Worm (Caenorhabditis elegans) whole organism, L1 larva: ENCODE data around the gene C16A3.2.

Experiments used
- C04F5.9 ChIP-seq: sonication (generic microtip); optimal IDR thresholded peaks from 2 replicates; lab custom pipeline; 2016; ENCODE audit warnings: missing genetic modification characterization, missing compliant biosample characterization
- C34B4.2 ChIP-seq: sonication (generic microtip); optimal IDR thresholded peaks from 2 replicates; lab custom pipeline; 2017; ENCODE audit warnings: mild to moderate bottlenecking, missing genetic modification characterization, missing compliant biosample characterization
- F16B12.6 ChIP-seq: fragments of 150-350 bp; optimal IDR thresholded peaks from 2 replicates; lab custom pipeline; 2014; ENCODE audit warnings: missing biosample characterization, missing genetic modification characterization
- aha-1 ChIP-seq: fragments of 150-350 bp; optimal IDR thresholded peaks from 2 replicates; lab custom pipeline; 2014; ENCODE audit warnings: missing biosample characterization, missing genetic modification characterization
- alr-1 ChIP-seq: fragments of 200-800 bp; sonication (Bioruptor generic); optimal IDR thresholded peaks from 2 replicates; lab custom pipeline; 2018; ENCODE audit warnings: borderline replicate concordance, mild to moderate bottlenecking, missing genetic modification characterization, missing compliant biosample characterization
- aly-2 ChIP-seq: fragments of 150-350 bp; optimal IDR thresholded peaks from 2 replicates; lab custom pipeline; 2014; ENCODE audit warnings: missing biosample characterization, missing genetic modification characterization
- ama-1 ChIP-seq: fragments of 150-350 bp; optimal IDR thresholded peaks from 2 replicates; lab custom pipeline; 2014
- ceh-63 ChIP-seq: fragments of 200-800 bp; sonication (Bioruptor generic); optimal IDR thresholded peaks from 2 replicates; lab custom pipeline; 2018; ENCODE audit warnings: mild to moderate bottlenecking, missing genetic modification characterization, missing compliant biosample characterization
- ceh-8 ChIP-seq: fragments of 200-800 bp; sonication (Bioruptor generic); optimal IDR thresholded peaks from 2 replicates; lab custom pipeline; 2018; ENCODE audit warnings: mild to moderate bottlenecking, missing genetic modification characterization, moderate library complexity, missing compliant biosample characterization
- ceh-82 ChIP-seq, 3 experiments: fragments of 150-350 bp in 1 of 3; sonication (generic microtip) in 2 of 3; optimal IDR thresholded peaks; 2 replicates each; lab custom pipeline; 2014 to 2017; ENCODE audit warnings: missing biosample characterization in 3 of 3, missing genetic modification characterization in 3 of 3
- ceh-88 ChIP-seq: fragments of 200-800 bp; sonication (Bioruptor generic); IDR thresholded peaks from 2 replicates; pipeline ENCODE4 v1.3.6; 2022; ENCODE audit warnings: missing genetic modification characterization, missing compliant biosample characterization
- ces-1 ChIP-seq: fragments of 150-350 bp; optimal IDR thresholded peaks from 2 replicates; lab custom pipeline; 2014; ENCODE audit warnings: missing biosample characterization, missing genetic modification reagents, missing genetic modification characterization
- dsc-1 ChIP-seq: sonication (generic microtip); optimal IDR thresholded peaks from 2 replicates; lab custom pipeline; 2016; ENCODE audit warnings: mild to moderate bottlenecking, missing genetic modification characterization, missing compliant biosample characterization
- efl-1 ChIP-seq, 4 experiments: fragments of 150-350 bp; optimal IDR thresholded peaks in 3 of 4; peaks in 1 of 4; 1 replicate in 1 of 4; 2 replicates in 3 of 4; lab custom pipeline; 2014; ENCODE audit warnings: missing biosample characterization in 2 of 4, missing genetic modification characterization in 2 of 4, missing genetic modification reagents in 2 of 4
- egl-13 ChIP-seq: sonication (generic microtip); optimal IDR thresholded peaks from 2 replicates; lab custom pipeline; 2016; ENCODE audit warnings: missing genotype, missing genetic modification reagents, missing genetic modification characterization, missing compliant biosample characterization
- ets-5 ChIP-seq: fragments of 200-800 bp; sonication (Bioruptor generic); IDR thresholded peaks from 2 replicates; pipeline ENCODE4 v1.3.6; 2022; ENCODE audit warnings: missing genetic modification characterization, missing compliant biosample characterization
- fkh-10 ChIP-seq: sonication (generic microtip); optimal IDR thresholded peaks from 2 replicates; lab custom pipeline; 2017; ENCODE audit warnings: missing biosample characterization, missing genetic modification reagents, missing genetic modification characterization
- fkh-8 ChIP-seq: sonication (generic microtip); optimal IDR thresholded peaks from 2 replicates; lab custom pipeline; 2016; ENCODE audit warnings: mild to moderate bottlenecking, missing genetic modification characterization, missing compliant biosample characterization
- grh-1 ChIP-seq: fragments of 200-800 bp; sonication (Bioruptor generic); IDR thresholded peaks from 2 replicates; pipeline ENCODE4 v1.3.6; 2022; ENCODE audit warnings: missing genetic modification reagents, missing genetic modification characterization, missing compliant biosample characterization
- hlh-17 ChIP-seq: fragments of 200-800 bp; sonication (Bioruptor generic); optimal IDR thresholded peaks from 2 replicates; lab custom pipeline; 2018; ENCODE audit warnings: missing genetic modification characterization, mild to moderate bottlenecking, missing compliant biosample characterization, moderate library complexity, borderline replicate concordance
- hlh-4 ChIP-seq: sonication (generic microtip); optimal IDR thresholded peaks from 2 replicates; lab custom pipeline; 2016; ENCODE audit warnings: mild to moderate bottlenecking, missing genetic modification characterization, missing compliant biosample characterization
- irx-1 ChIP-seq: sonication (generic microtip); optimal IDR thresholded peaks from 2 replicates; lab custom pipeline; 2016; ENCODE audit warnings: missing genetic modification characterization, missing compliant biosample characterization
- jun-1 ChIP-seq: fragments of 150-350 bp; optimal IDR thresholded peaks from 2 replicates; lab custom pipeline; 2014; ENCODE audit warnings: missing biosample characterization, missing genetic modification reagents, missing genetic modification characterization
- lin-15B ChIP-seq: fragments of 150-350 bp; sonication (generic microtip); optimal IDR thresholded peaks from 3 replicates; lab custom pipeline; 2014; ENCODE audit warnings: missing biosample characterization, missing genetic modification characterization
- lin-39 ChIP-seq: fragments of 150-350 bp; optimal IDR thresholded peaks from 2 replicates; lab custom pipeline; 2014; ENCODE audit warnings: missing biosample characterization, missing genetic modification reagents, missing genetic modification characterization
- mep-1 ChIP-seq: fragments of 150-350 bp; optimal IDR thresholded peaks from 2 replicates; lab custom pipeline; 2014; ENCODE audit warnings: missing biosample characterization, missing genetic modification characterization
- nhr-11 ChIP-seq: fragments of 150-350 bp; optimal IDR thresholded peaks from 2 replicates; lab custom pipeline; 2014; ENCODE audit warnings: missing biosample characterization, missing genetic modification characterization
- nhr-12 ChIP-seq: sonication (generic microtip); optimal IDR thresholded peaks from 2 replicates; lab custom pipeline; 2017; ENCODE audit warnings: missing biosample characterization, missing genetic modification characterization
- nhr-19 ChIP-seq: fragments of 200-800 bp; sonication (Bioruptor generic); conservative IDR thresholded peaks from 2 replicates; pipeline ENCODE4 v1.3.6; 2022; ENCODE audit warnings: missing genetic modification characterization, missing compliant biosample characterization
- nhr-20 ChIP-seq: sonication (generic microtip); optimal IDR thresholded peaks from 2 replicates; lab custom pipeline; 2016; ENCODE audit warnings: mild to moderate bottlenecking, missing genetic modification characterization, missing compliant biosample characterization
- nhr-28 ChIP-seq: fragments of 150-350 bp; optimal IDR thresholded peaks from 2 replicates; lab custom pipeline; 2014; ENCODE audit warnings: missing biosample characterization, missing genetic modification characterization
- nhr-76 ChIP-seq: sonication (generic microtip); optimal IDR thresholded peaks from 2 replicates; lab custom pipeline; 2017; ENCODE audit warnings: missing biosample characterization, missing genetic modification characterization
- nhr-77 ChIP-seq: fragments of 150-350 bp; optimal IDR thresholded peaks from 2 replicates; lab custom pipeline; 2014; ENCODE audit warnings: missing biosample characterization, missing genetic modification characterization
- nhr-84 ChIP-seq: sonication (generic microtip); optimal IDR thresholded peaks from 2 replicates; lab custom pipeline; 2017; ENCODE audit warnings: missing biosample characterization, missing genetic modification characterization
- nhr-90 ChIP-seq: sonication (generic microtip); optimal IDR thresholded peaks from 2 replicates; lab custom pipeline; 2016; ENCODE audit warnings: mild to moderate bottlenecking, missing genetic modification characterization, missing compliant biosample characterization; ENCODE audit not compliant: poor library complexity
- pag-3 ChIP-seq: sonication (generic microtip); optimal IDR thresholded peaks from 2 replicates; lab custom pipeline; 2017; ENCODE audit warnings: missing genetic modification characterization, mild to moderate bottlenecking, missing compliant biosample characterization, antibody characterized with exemption, borderline replicate concordance; ENCODE audit not compliant: insufficient read depth
- rnt-1 ChIP-seq: sonication (generic microtip); optimal IDR thresholded peaks from 2 replicates; lab custom pipeline; 2016; ENCODE audit warnings: mild to moderate bottlenecking, missing genetic modification characterization, moderate library complexity, missing compliant biosample characterization
- snu-23 ChIP-seq: sonication (generic microtip); optimal IDR thresholded peaks from 2 replicates; lab custom pipeline; 2016; ENCODE audit warnings: missing genetic modification characterization, missing compliant biosample characterization
- sox-4 ChIP-seq: sonication (generic microtip); optimal IDR thresholded peaks from 2 replicates; lab custom pipeline; 2016; ENCODE audit warnings: missing genetic modification characterization, missing compliant biosample characterization
- swsn-7 ChIP-seq: sonication (generic microtip); optimal IDR thresholded peaks from 2 replicates; lab custom pipeline; 2016; ENCODE audit warnings: missing genetic modification characterization, missing compliant biosample characterization
- tlp-1 ChIP-seq: fragments of 150-350 bp; optimal IDR thresholded peaks from 2 replicates; lab custom pipeline; 2014; ENCODE audit warnings: missing biosample characterization, missing genetic modification characterization
- unc-30 ChIP-seq: sonication (generic microtip); optimal IDR thresholded peaks from 2 replicates; lab custom pipeline; 2017; ENCODE audit warnings: missing biosample characterization, missing genetic modification characterization
- unc-62 ChIP-seq: fragments of 150-350 bp; optimal IDR thresholded peaks from 2 replicates; lab custom pipeline; 2014; ENCODE audit warnings: missing biosample characterization, missing genetic modification reagents, missing genetic modification characterization
- vab-15 ChIP-seq: sonication (generic microtip); optimal IDR thresholded peaks from 2 replicates; lab custom pipeline; 2017; ENCODE audit warnings: missing genotype, mild to moderate bottlenecking, missing genetic modification characterization, missing compliant biosample characterization
- xbp-1 ChIP-seq: sonication (generic microtip); optimal IDR thresholded peaks from 2 replicates; lab custom pipeline; 2016; ENCODE audit warnings: missing genetic modification characterization, missing compliant biosample characterization
- zag-1 ChIP-seq: fragments of 150-350 bp; optimal IDR thresholded peaks from 2 replicates; lab custom pipeline; 2014; ENCODE audit warnings: missing biosample characterization, missing genetic modification characterization
- ztf-4 ChIP-seq: fragments of 150-350 bp; optimal IDR thresholded peaks from 2 replicates; lab custom pipeline; 2014; ENCODE audit warnings: missing biosample characterization, missing genetic modification characterization

Gene C16A3.2

ce11 chrIII:6427205-6427604, 37.6 kb downstream of the C16A3.2 start, which contains the start of gene C05D11.8:
Gene C05D11.8, minus strand, starts transcription at chrIII:6427305.
- no peak for TF ChIP-seq dsc-1 (tag; lab: Kevin White, UChicago)
- no peak for TF ChIP-seq fkh-10 (GFP tag; lab: Kevin White, UChicago)
- TF ChIP-seq sox-4 (tag; lab: Kevin White, UChicago): no peak
- no peak for TF ChIP-seq ceh-63 (GFP tag; lab: Kevin White, UChicago)
- no peak for TF ChIP-seq hlh-17 (GFP tag; lab: Kevin White, UChicago)
- TF ChIP-seq xbp-1: no peak
- TF ChIP-seq ceh-8: no peak
- TF ChIP-seq grh-1 (GFP tag; lab: Robert Waterston, UW): no peak
- TF ChIP-seq ceh-88 (GFP tag; lab: Robert Waterston, UW): no peak
- no peak for TF ChIP-seq irx-1 (tag; lab: Kevin White, UChicago)
- TF ChIP-seq, all 84 proteins: peak for 0

- no peak for TF ChIP-seq irx-1 (tag; lab: Kevin White, UChicago)
These were observed 41.2 kb downstream of the C16A3.2 start, which contains the start of gene popl-1 for ce11 chrIII:6430834-6431233. Gene popl-1, minus strand, starts transcription at chrIII:6430934.

- TF ChIP-seq rnt-1 (tag; lab: Kevin White, UChicago) (peak; percentile 78), ceh-88 (GFP tag; lab: Robert Waterston, UW) (no peak; the same call in 1 of the 2 replicates), C04F5.9 (tag; lab: Kevin White, UChicago) (peak; percentile 40), pag-3 (tag; lab: Kevin White, UChicago) (no peak), ets-5 (GFP tag; lab: Robert Waterston, UW) (no peak), ceh-8 (peak; percentile 57), lin-39 (tag; lab: Kevin White, UChicago) (no peak), egl-13 (peak; percentile 64), ztf-4 (tag; lab: Kevin White, UChicago) (peak; percentile 49), unc-30 (tag; lab: Kevin White, UChicago) (no peak), nhr-19 (peak; percentile 75), aly-2 (tag; lab: Kevin White, UChicago) (peak; percentile 71), nhr-20 (tag; lab: Kevin White, UChicago) (peak; percentile 78), ceh-63 (GFP tag; lab: Kevin White, UChicago) (no peak), nhr-84 (no peak), nhr-76 (tag; lab: Kevin White, UChicago) (no peak), jun-1 (tag; lab: Kevin White, UChicago) (no peak), tlp-1 (tag; lab: Kevin White, UChicago) (no peak), snu-23 (GFP tag; lab: Kevin White, UChicago) (peak; percentile 82), unc-62 (no peak), ces-1 (GFP tag; lab: Kevin White, UChicago) (peak; percentile 87), alr-1 (tag; lab: Kevin White, UChicago) (no peak), swsn-7 (tag; lab: Kevin White, UChicago) (peak; percentile 77), nhr-11 (tag; lab: Kevin White, UChicago) (no peak), ceh-82 (tag; optimal IDR thresholded peaks at IDR 0.05; lab: Kevin White, UChicago) (peak; percentile 45 to 85 (median 60)), nhr-12 (no peak), nhr-28 (tag; lab: Kevin White, UChicago) (no peak), C34B4.2 (tag; lab: Kevin White, UChicago) (no peak), nhr-77 (tag; lab: Kevin White, UChicago) (peak; percentile 30), sox-4 (tag; lab: Kevin White, UChicago) (no peak), mep-1 (tag; lab: Kevin White, UChicago) (peak; percentile 97), fkh-8 (tag; lab: Kevin White, UChicago) (peak; percentile 44), aha-1 (tag; lab: Kevin White, UChicago) (no peak), vab-15 (peak; percentile 86), grh-1 (GFP tag; lab: Robert Waterston, UW) (no peak), ama-1 (lab: Kevin White, UChicago) (no peak), nhr-90 (tag; lab: Kevin White, UChicago) (peak; percentile 61), hlh-17 (GFP tag; lab: Kevin White, UChicago) (no peak), hlh-4 (tag; lab: Kevin White, UChicago) (no peak), F16B12.6 (tag; lab: Kevin White, UChicago) (peak; percentile 98), efl-1 (optimal IDR thresholded peaks at IDR 0.05; lab: Kevin White, UChicago) (peak; percentile 80 to 81), efl-1 (GFP tag; optimal IDR thresholded peaks at IDR 0.05 in 1 of 2; lab: Kevin White, UChicago) (peak; percentile 80 to 96), zag-1 (tag; lab: Kevin White, UChicago) (no peak), lin-15B (tag; lab: Kevin White, UChicago) (peak; percentile 82)
These were observed 42.2 kb downstream of the C16A3.2 start, which contains the start of the genes mrps-17 and txdc-9 for ce11 chrIII:6431766-6432228. Gene mrps-17, minus strand, starts transcription at chrIII:6431798. Gene txdc-9, plus strand, starts transcription at chrIII:6432178.
